Worm (Caenorhabditis elegans) whole organism, L2 larva: ENCODE measurements around the gene mab-7.

Experiments used
- aly-2 ChIP-seq: fragments of 150-350 bp; optimal IDR thresholded peaks from 2 replicates; lab custom pipeline; 2014; ENCODE audit warnings: missing biosample characterization, missing genetic modification characterization
- elt-3 ChIP-seq: sonication (generic microtip); optimal IDR thresholded peaks from 2 replicates; lab custom pipeline; 2017; ENCODE audit warnings: missing biosample characterization, missing genetic modification characterization
- nhr-11 ChIP-seq: fragments of 150-350 bp; optimal IDR thresholded peaks from 2 replicates; lab custom pipeline; 2014; ENCODE audit warnings: missing biosample characterization, missing genetic modification characterization
- nhr-12 ChIP-seq: fragments of 150-350 bp; optimal IDR thresholded peaks from 2 replicates; lab custom pipeline; 2014; ENCODE audit warnings: missing biosample characterization, missing genetic modification characterization
- skn-1 ChIP-seq: sonication (generic microtip); optimal IDR thresholded peaks from 2 replicates; lab custom pipeline; 2017; ENCODE audit warnings: missing biosample characterization, missing genetic modification characterization

ce11 chrX:876935-877334 lies 20.9 kb downstream of the mab-7 start, which contains the start of gene ZC13.1:
- TF ChIP-seq nhr-12 (tag; lab: Kevin White, UChicago): no peak
- TF ChIP-seq nhr-11 (tag; lab: Kevin White, UChicago): no peak
- TF ChIP-seq aly-2 (tag; lab: Kevin White, UChicago): no peak
- no peak for TF ChIP-seq elt-3 (tag; lab: Kevin White, UChicago)
- TF ChIP-seq skn-1 (tag; lab: Kevin White, UChicago): no peak
